Worm (Caenorhabditis elegans) whole organism, young adult: Measurements from ENCODE around the gene dmd-8.
A peak's percentile ranks its signal among the peaks of the same experiment; 100 is the strongest.

Source experiments
- B0019.2 ChIP-seq: fragments of 200-800 bp; sonication (Bioruptor generic); conservative IDR thresholded peaks from 2 replicates; pipeline ENCODE4 v1.3.6; 2022; ENCODE audit warnings: missing genetic modification reagents, missing genetic modification characterization, missing compliant biosample characterization
- B0035.1 ChIP-seq: sonication (generic microtip); optimal IDR thresholded peaks from 2 replicates; lab custom pipeline; 2016; ENCODE audit warnings: missing genetic modification characterization, mild to moderate bottlenecking, missing compliant biosample characterization, missing genotype, missing genetic modification reagents
- B0336.3 ChIP-seq: fragments of 200-800 bp; sonication (Bioruptor generic); IDR thresholded peaks from 2 replicates; pipeline ENCODE4 v1.3.6; 2022; ENCODE audit warnings: missing genetic modification characterization, missing compliant biosample characterization
- C06A6.2 ChIP-seq: fragments of 200-800 bp; sonication (Bioruptor generic); conservative IDR thresholded peaks from 2 replicates; pipeline ENCODE4 v1.3.6; 2022; ENCODE audit warnings: missing genetic modification characterization, missing compliant biosample characterization
- D2030.7 ChIP-seq: fragments of 200-800 bp; sonication (Bioruptor generic); IDR thresholded peaks from 2 replicates; pipeline ENCODE4 v1.3.6; 2022; ENCODE audit warnings: missing genetic modification reagents, missing genetic modification characterization, missing compliant biosample characterization
- F22D6.2 ChIP-seq: sonication (generic microtip); optimal IDR thresholded peaks from 2 replicates; lab custom pipeline; 2016; ENCODE audit warnings: mild to moderate bottlenecking, missing genetic modification characterization, missing compliant biosample characterization
- F33H1.4 ChIP-seq: fragments of 200-800 bp; sonication (Bioruptor generic); IDR thresholded peaks from 2 replicates; pipeline ENCODE4 v1.3.6; 2022; ENCODE audit warnings: missing genetic modification reagents, missing genetic modification characterization, missing compliant biosample characterization
- F52B5.7 ChIP-seq: sonication (generic microtip); optimal IDR thresholded peaks from 2 replicates; lab custom pipeline; 2016; ENCODE audit warnings: mild to moderate bottlenecking, missing genetic modification characterization, missing compliant biosample characterization
- F55B11.4 ChIP-seq: sonication (generic microtip); optimal IDR thresholded peaks from 2 replicates; lab custom pipeline; 2016; ENCODE audit warnings: missing compliant biosample characterization, missing genetic modification characterization, borderline replicate concordance; ENCODE audit not compliant: insufficient read depth
- F57A8.1 ChIP-seq: fragments of 200-800 bp; sonication (Bioruptor generic); optimal IDR thresholded peaks from 2 replicates; lab custom pipeline; 2018; ENCODE audit warnings: mild to moderate bottlenecking, missing genetic modification characterization, moderate library complexity, missing compliant biosample characterization
- T07F8.4 ChIP-seq: sonication (generic microtip); optimal IDR thresholded peaks from 2 replicates; lab custom pipeline; 2016; ENCODE audit warnings: mild to moderate bottlenecking, missing genetic modification characterization, moderate library complexity, missing compliant biosample characterization
- Y53F4B.3 ChIP-seq: fragments of 200-800 bp; sonication (Bioruptor generic); IDR thresholded peaks from 2 replicates; pipeline ENCODE4 v1.3.6; 2022; ENCODE audit warnings: missing genetic modification reagents, missing genetic modification characterization, missing compliant biosample characterization
- Y56A3A.18 ChIP-seq: fragments of 200-800 bp; sonication (Bioruptor generic); IDR thresholded peaks from 2 replicates; pipeline ENCODE4 v1.3.6; 2022; ENCODE audit warnings: missing genetic modification reagents, missing genetic modification characterization, missing compliant biosample characterization
- Y67H2A.10 ChIP-seq: fragments of 200-800 bp; sonication (Bioruptor generic); conservative IDR thresholded peaks from 2 replicates; pipeline ENCODE4 v1.3.6; 2022; ENCODE audit warnings: missing genetic modification reagents, missing genetic modification characterization, missing compliant biosample characterization
- Y95B8A.8 ChIP-seq: fragments of 200-800 bp; sonication (Bioruptor generic); IDR thresholded peaks from 2 replicates; pipeline ENCODE4 v1.3.6; 2022; ENCODE audit warnings: missing genetic modification reagents, missing genetic modification characterization, missing compliant biosample characterization
- ZK185.1 ChIP-seq: sonication (generic microtip); optimal IDR thresholded peaks from 2 replicates; lab custom pipeline; 2016; ENCODE audit warnings: mild to moderate bottlenecking, missing genetic modification characterization, missing compliant biosample characterization; ENCODE audit not compliant: poor library complexity, severe bottlenecking
- akir-1 ChIP-seq: fragments of 200-800 bp; sonication (Bioruptor generic); optimal IDR thresholded peaks from 2 replicates; lab custom pipeline; 2018; ENCODE audit warnings: mild to moderate bottlenecking, missing genetic modification characterization, moderate library complexity, missing compliant biosample characterization
- ama-1 ChIP-seq, 3 experiments: fragments of 150-350 bp in 1 of 3; sonication (generic microtip) in 2 of 3; optimal IDR thresholded peaks; 2 replicates each; lab custom pipeline; 2014 to 2018; ENCODE audit warnings: missing biosample characterization in 2 of 3, missing genetic modification characterization in 2 of 3, missing genetic modification reagents in 2 of 3
- athp-1 ChIP-seq: sonication (generic microtip); optimal IDR thresholded peaks from 2 replicates; lab custom pipeline; 2017; ENCODE audit warnings: mild to moderate bottlenecking, missing genetic modification characterization, missing compliant biosample characterization
- attf-6 ChIP-seq: fragments of 200-800 bp; sonication (Bioruptor generic); IDR thresholded peaks from 2 replicates; pipeline ENCODE4 v1.3.6; 2022; ENCODE audit warnings: missing genetic modification reagents, missing genetic modification characterization, missing compliant biosample characterization
- ccch-3 ChIP-seq: fragments of 200-800 bp; sonication (Bioruptor generic); optimal IDR thresholded peaks from 2 replicates; lab custom pipeline; 2018; ENCODE audit warnings: mild to moderate bottlenecking, missing genetic modification characterization, missing compliant biosample characterization
- die-1 ChIP-seq: sonication (generic microtip); optimal IDR thresholded peaks from 2 replicates; lab custom pipeline; 2016; ENCODE audit warnings: missing genotype, mild to moderate bottlenecking, missing genetic modification characterization, missing compliant biosample characterization
- efl-1 ChIP-seq: fragments of 150-350 bp; optimal IDR thresholded peaks from 2 replicates; lab custom pipeline; 2014; ENCODE audit warnings: missing biosample characterization, missing genetic modification reagents, missing genetic modification characterization
- egrh-3 ChIP-seq: fragments of 200-800 bp; sonication (Bioruptor generic); IDR thresholded peaks from 2 replicates; pipeline ENCODE4 v1.3.6; 2022; ENCODE audit warnings: missing genetic modification reagents, missing genetic modification characterization, missing compliant biosample characterization
- ets-4 ChIP-seq: fragments of 200-800 bp; sonication (Bioruptor generic); optimal IDR thresholded peaks from 2 replicates; lab custom pipeline; 2018; ENCODE audit warnings: mild to moderate bottlenecking, missing genetic modification characterization, missing compliant biosample characterization
- hrde-1 ChIP-seq: sonication (generic microtip); optimal IDR thresholded peaks from 2 replicates; lab custom pipeline; 2016; ENCODE audit warnings: missing genetic modification characterization, mild to moderate bottlenecking, missing compliant biosample characterization, moderate library complexity, missing genotype, missing genetic modification reagents, borderline replicate concordance
- lag-1 ChIP-seq: fragments of 200-800 bp; sonication (Bioruptor generic); IDR thresholded peaks from 2 replicates; pipeline ENCODE4 v1.3.6; 2022; ENCODE audit warnings: missing genetic modification reagents, missing genetic modification characterization, missing compliant biosample characterization
- let-607 ChIP-seq, 2 experiments: fragments of 200-800 bp in 1 of 2; sonication (Bioruptor generic) in 1 of 2; sonication (generic microtip) in 1 of 2; optimal IDR thresholded peaks; 2 replicates each; lab custom pipeline; 2016 to 2018; ENCODE audit warnings: mild to moderate bottlenecking in 2 of 2, missing compliant biosample characterization in 2 of 2, missing genetic modification characterization in 2 of 2, moderate library complexity in 2 of 2, missing genotype in 1 of 2
- lin-26 ChIP-seq: fragments of 200-800 bp; sonication (Bioruptor generic); IDR thresholded peaks from 2 replicates; pipeline ENCODE4 v1.3.6; 2022; ENCODE audit warnings: missing genetic modification reagents, missing genetic modification characterization, missing compliant biosample characterization
- lin-35 ChIP-seq, 3 experiments: fragments of 150-350 bp in 2 of 3; sonication (generic microtip) in 1 of 3; optimal IDR thresholded peaks; 2 replicates each; lab custom pipeline; 2014 to 2018; ENCODE audit warnings: missing biosample characterization in 3 of 3, missing genetic modification characterization in 3 of 3, missing genetic modification reagents in 3 of 3
- lsl-1 ChIP-seq: fragments of 200-800 bp; sonication (Bioruptor generic); optimal IDR thresholded peaks from 2 replicates; lab custom pipeline; 2018; ENCODE audit warnings: mild to moderate bottlenecking, missing genetic modification characterization, moderate library complexity, missing compliant biosample characterization
- madf-10 ChIP-seq: sonication (generic microtip); optimal IDR thresholded peaks from 2 replicates; lab custom pipeline; 2016; ENCODE audit warnings: mild to moderate bottlenecking, missing genetic modification characterization, missing compliant biosample characterization
- madf-6 ChIP-seq: fragments of 200-800 bp; sonication (Bioruptor generic); IDR thresholded peaks from 2 replicates; pipeline ENCODE4 v1.3.6; 2022; ENCODE audit warnings: missing genetic modification reagents, missing genetic modification characterization, missing compliant biosample characterization
- madf-8 ChIP-seq: fragments of 200-800 bp; sonication (Bioruptor generic); conservative IDR thresholded peaks from 2 replicates; pipeline ENCODE4 v1.3.6; 2022; ENCODE audit warnings: missing genetic modification reagents, missing genetic modification characterization, missing compliant biosample characterization
- mcd-1 ChIP-seq: fragments of 200-800 bp; sonication (Bioruptor generic); IDR thresholded peaks from 2 replicates; pipeline ENCODE4 v1.3.6; 2022; ENCODE audit warnings: missing genetic modification reagents, missing genetic modification characterization, missing compliant biosample characterization
- mes-4 ChIP-seq: sonication (generic microtip); optimal IDR thresholded peaks from 2 replicates; lab custom pipeline; 2016; ENCODE audit warnings: missing genotype, missing genetic modification characterization, missing compliant biosample characterization
- pha-4 ChIP-seq: fragments of 150-350 bp; sonication (generic microtip); optimal IDR thresholded peaks from 2 replicates; lab custom pipeline; 2014; ENCODE audit warnings: missing biosample characterization, missing genetic modification reagents, missing genetic modification characterization
- repo-1 ChIP-seq: sonication (generic microtip); optimal IDR thresholded peaks from 2 replicates; lab custom pipeline; 2017; ENCODE audit warnings: mild to moderate bottlenecking, missing genetic modification characterization, missing compliant biosample characterization
- sptf-2 ChIP-seq: fragments of 200-800 bp; sonication (Bioruptor generic); optimal IDR thresholded peaks from 2 replicates; lab custom pipeline; 2018; ENCODE audit warnings: mild to moderate bottlenecking, missing genetic modification characterization, missing compliant biosample characterization
- tbp1 ChIP-seq: fragments of 200-800 bp; sonication (Bioruptor generic); optimal IDR thresholded peaks from 2 replicates; lab custom pipeline; 2018; ENCODE audit warnings: mild to moderate bottlenecking, missing genetic modification characterization, missing compliant biosample characterization
- unc-130 ChIP-seq: sonication (generic microtip); optimal IDR thresholded peaks from 2 replicates; lab custom pipeline; 2016; ENCODE audit warnings: missing genetic modification reagents, missing genetic modification characterization, missing compliant biosample characterization
- unc-62 ChIP-seq: fragments of 150-350 bp; optimal IDR thresholded peaks from 2 replicates; lab custom pipeline; 2014; ENCODE audit warnings: missing biosample characterization, missing genetic modification reagents, missing genetic modification characterization
- zfh-2 ChIP-seq: fragments of 200-800 bp; sonication (Bioruptor generic); conservative IDR thresholded peaks from 2 replicates; pipeline ENCODE4 v1.3.6; 2022; ENCODE audit warnings: missing genetic modification reagents, missing genetic modification characterization, missing compliant biosample characterization
- ztf-22 ChIP-seq: fragments of 200-800 bp; sonication (Bioruptor generic); optimal IDR thresholded peaks from 2 replicates; lab custom pipeline; 2018; ENCODE audit warnings: mild to moderate bottlenecking, missing genetic modification characterization, moderate library complexity, missing compliant biosample characterization
- ztf-25 ChIP-seq: fragments of 200-800 bp; sonication (Bioruptor generic); IDR thresholded peaks from 2 replicates; pipeline ENCODE4 v1.3.6; 2022; ENCODE audit warnings: missing genetic modification reagents, missing genetic modification characterization, missing compliant biosample characterization
- ztf-26 ChIP-seq: sonication (generic microtip); optimal IDR thresholded peaks from 2 replicates; lab custom pipeline; 2017; ENCODE audit warnings: missing genetic modification characterization, missing compliant biosample characterization
- ztf-3 ChIP-seq: fragments of 200-800 bp; sonication (Bioruptor generic); optimal IDR thresholded peaks from 2 replicates; lab custom pipeline; 2018; ENCODE audit warnings: mild to moderate bottlenecking, missing genetic modification characterization, missing compliant biosample characterization

dmd-8 gene

ce11 chrV:347561-348345 is 11.5 kb upstream of the dmd-8 start:
- peak; percentile 27; the same call in 1 of the 2 replicates for TF ChIP-seq D2030.7
- TF ChIP-seq Y95B8A.8 (GFP tag; lab: Robert Waterston, UW): no peak
- TF ChIP-seq akir-1 (GFP tag; lab: Kevin White, UChicago): no peak
- TF ChIP-seq lsl-1 (GFP tag; lab: Kevin White, UChicago): peak; percentile 72
- TF ChIP-seq C06A6.2 (GFP tag; lab: Robert Waterston, UW): no peak
- no peak for TF ChIP-seq ccch-3 (GFP tag; lab: Kevin White, UChicago)
- TF ChIP-seq F57A8.1: no peak
- TF ChIP-seq ets-4: no peak
- TF ChIP-seq T07F8.4: no peak
- no peak for TF ChIP-seq attf-6 (GFP tag; lab: Robert Waterston, UW)
- peak; percentile 73 for TF ChIP-seq F33H1.4
- TF ChIP-seq ZK185.1 (tag; lab: Kevin White, UChicago): no peak
- TF ChIP-seq ztf-3 (GFP tag; lab: Kevin White, UChicago): no peak
- peak; percentile 86 for TF ChIP-seq egrh-3 (GFP tag; lab: Robert Waterston, UW)
- no peak for TF ChIP-seq mes-4
- no peak for TF ChIP-seq sptf-2 (GFP tag; lab: Kevin White, UChicago)
- TF ChIP-seq athp-1 (tag; lab: Kevin White, UChicago): no peak
- no peak for TF ChIP-seq die-1
- no peak for TF ChIP-seq ama-1 (optimal IDR thresholded peaks at IDR 0.05; lab: Kevin White, UChicago)
- no peak for TF ChIP-seq ama-1 (GFP tag; optimal IDR thresholded peaks at IDR 0.05; lab: Kevin White, UChicago)
- TF ChIP-seq zfh-2 (GFP tag; lab: Robert Waterston, UW): peak; percentile 34; the same call in 1 of the 2 replicates
- TF ChIP-seq ztf-26 (tag; lab: Kevin White, UChicago): no peak
- no peak for TF ChIP-seq Y56A3A.18 (GFP tag; lab: Robert Waterston, UW)
- TF ChIP-seq mcd-1 (GFP tag; lab: Robert Waterston, UW): peak; percentile 63; the same call in 1 of the 2 replicates
- no peak for TF ChIP-seq ztf-22 (GFP tag; lab: Kevin White, UChicago)
- TF ChIP-seq repo-1 (tag; lab: Kevin White, UChicago): no peak
- TF ChIP-seq ztf-25 (GFP tag; lab: Robert Waterston, UW): no peak
- no peak for TF ChIP-seq lag-1
- no peak for TF ChIP-seq unc-130 (GFP tag; lab: Kevin White, UChicago)
- TF ChIP-seq F55B11.4 (tag; lab: Kevin White, UChicago): no peak
- TF ChIP-seq F22D6.2: no peak
- TF ChIP-seq B0019.2 (GFP tag; lab: Robert Waterston, UW): no peak
- no peak for TF ChIP-seq Y67H2A.10 (GFP tag; lab: Robert Waterston, UW)
- no peak for TF ChIP-seq madf-10 (tag; lab: Kevin White, UChicago)
- peak; percentile 2 for TF ChIP-seq efl-1 (GFP tag; lab: Kevin White, UChicago)
- no peak for TF ChIP-seq hrde-1 (tag; lab: Kevin White, UChicago)
- TF ChIP-seq tbp1 (GFP tag; lab: Kevin White, UChicago): peak; percentile 3
- no peak for TF ChIP-seq let-607 (tag; optimal IDR thresholded peaks at IDR 0.05; lab: Kevin White, UChicago)
- no peak for TF ChIP-seq lin-26 (GFP tag; lab: Robert Waterston, UW)
- TF ChIP-seq lin-35 (GFP tag; optimal IDR thresholded peaks at IDR 0.05; lab: Kevin White, UChicago): no peak
- TF ChIP-seq Y53F4B.3 (GFP tag; lab: Robert Waterston, UW): no peak
- TF ChIP-seq madf-6 (GFP tag; lab: Robert Waterston, UW): peak; percentile 61; the same call in 1 of the 2 replicates
- no peak for TF ChIP-seq B0336.3
- no peak for TF ChIP-seq B0035.1
- no peak for TF ChIP-seq pha-4 (tag; lab: Kevin White, UChicago)
- no peak for TF ChIP-seq unc-62 (GFP tag; lab: Kevin White, UChicago)
- no peak for TF ChIP-seq F52B5.7 (tag; lab: Kevin White, UChicago)
- TF ChIP-seq madf-8 (GFP tag; lab: Robert Waterston, UW): no peak
